Worm (Caenorhabditis elegans): ENCODE results near the gene F10B5.2.

DNA sequence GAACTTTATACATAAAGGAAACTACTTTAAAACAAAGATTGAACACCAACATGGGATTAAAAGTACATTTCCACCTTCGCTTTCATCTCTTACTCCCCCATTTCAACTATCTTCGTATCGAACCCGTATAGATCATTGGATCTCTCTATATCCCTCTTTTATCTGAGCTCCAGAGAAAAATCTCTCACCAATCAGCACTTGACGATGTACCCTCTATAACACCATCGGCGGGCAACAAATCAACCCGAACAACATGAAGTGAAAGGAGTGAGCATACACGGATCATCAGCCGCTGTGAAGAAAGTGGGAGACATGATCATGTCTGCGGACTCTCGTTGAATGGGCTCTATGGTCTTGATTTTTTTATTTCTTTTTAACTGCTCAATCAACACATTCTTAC, 27.1 kb upstream of the F10B5.2 start:
- TF ChIP-seq efl-1 (optimal IDR thresholded peaks at IDR 0.05) (no peak), efl-1 (GFP tag; optimal IDR thresholded peaks at IDR 0.05 in 1 of 2) (no peak), tbx-2 (tag; optimal IDR thresholded peaks at IDR 0.05) (no peak), mdl-1 (tag; optimal IDR thresholded peaks at IDR 0.05) (no peak), ama-1 (optimal IDR thresholded peaks at IDR 0.05) (no peak), aha-1 (tag; optimal IDR thresholded peaks at IDR 0.05) (no peak)

All from whole organism, L1 larva.